Fruit fly (Drosophila melanogaster) whole organism, embryonic: ENCODE results near the gene CG5157.

Source experiments
- Abd-B ChIP-seq: fragments of 200-800 bp; sonication (Bioruptor generic); optimal IDR thresholded peaks from 2 replicates; lab custom pipeline; 2018; ENCODE audit warnings: missing biosample characterization, mild to moderate bottlenecking, missing genetic modification characterization, moderate library complexity
- Bgb ChIP-seq: fragments of 200-800 bp; sonication (Bioruptor generic); IDR thresholded peaks from 2 replicates; pipeline ENCODE4 v1.3.6; 2022; ENCODE audit warnings: missing biosample characterization, missing genetic modification characterization; ENCODE audit not compliant: partially characterized antibody
- Bteb2 ChIP-seq: fragments of 200-800 bp; sonication (Bioruptor generic); optimal IDR thresholded peaks from 2 replicates; lab custom pipeline; 2016; ENCODE audit warnings: missing biosample characterization, missing genetic modification characterization
- CG14441 ChIP-seq: fragments of 200-800 bp; sonication (Bioruptor generic); IDR thresholded peaks from 2 replicates; pipeline ENCODE4 v1.3.6; 2022; ENCODE audit warnings: missing biosample characterization, missing genetic modification characterization
- CG16815 ChIP-seq: fragments of 200-800 bp; sonication (Bioruptor generic); optimal IDR thresholded peaks from 3 replicates; lab custom pipeline; 2017; ENCODE audit warnings: missing biosample characterization, mild to moderate bottlenecking, missing genetic modification characterization
- CG17568 ChIP-seq: fragments of 200-800 bp; sonication (Bioruptor generic); optimal IDR thresholded peaks from 2 replicates; lab custom pipeline; 2018; ENCODE audit warnings: missing biosample characterization, mild to moderate bottlenecking, missing genetic modification characterization, moderate library complexity
- CG2875 ChIP-seq: fragments of 200-800 bp; sonication (Bioruptor generic); optimal IDR thresholded peaks from 2 replicates; lab custom pipeline; 2017; ENCODE audit warnings: missing biosample characterization, mild to moderate bottlenecking, missing genetic modification characterization, missing genetic modification reagents
- CG31441 ChIP-seq: fragments of 200-800 bp; sonication (Bioruptor generic); IDR thresholded peaks from 2 replicates; pipeline ENCODE4 v1.3.6; 2022; ENCODE audit warnings: missing biosample characterization, missing genetic modification characterization
- CG3163 ChIP-seq: fragments of 200-800 bp; sonication (Bioruptor generic); optimal IDR thresholded peaks from 3 replicates; lab custom pipeline; 2016; ENCODE audit warnings: missing biosample characterization, missing genetic modification characterization
- CG42726 ChIP-seq: fragments of 200-800 bp; sonication (Bioruptor generic); IDR thresholded peaks from 2 replicates; pipeline ENCODE4 v1.3.6; 2022; ENCODE audit warnings: missing biosample characterization, missing genetic modification characterization; ENCODE audit not compliant: partially characterized antibody
- CG6175 ChIP-seq: fragments of 200-800 bp; sonication (Bioruptor generic); IDR thresholded peaks from 3 replicates; pipeline ENCODE4 v1.3.6; 2022; ENCODE audit warnings: missing biosample characterization, missing genetic modification characterization
- CG6791 ChIP-seq: fragments of 200-800 bp; sonication (Bioruptor generic); IDR thresholded peaks from 3 replicates; pipeline ENCODE4 v1.3.6; 2022; ENCODE audit warnings: missing biosample characterization, missing genetic modification characterization; ENCODE audit not compliant: partially characterized antibody
- CG6854 ChIP-seq: fragments of 200-800 bp; sonication (Bioruptor generic); optimal IDR thresholded peaks from 3 replicates; lab custom pipeline; 2017; ENCODE audit warnings: missing biosample characterization, mild to moderate bottlenecking, missing genetic modification characterization
- CG7745 ChIP-seq: fragments of 200-800 bp; sonication (Bioruptor generic); optimal IDR thresholded peaks from 2 replicates; lab custom pipeline; 2018; ENCODE audit warnings: missing biosample characterization, mild to moderate bottlenecking, missing genetic modification characterization, moderate library complexity
- CG7786 ChIP-seq: fragments of 200-800 bp; sonication (Bioruptor generic); optimal IDR thresholded peaks from 2 replicates; lab custom pipeline; 2016; ENCODE audit warnings: missing biosample characterization, missing genetic modification characterization
- CG7839 ChIP-seq: fragments of 200-800 bp; sonication (Bioruptor generic); optimal IDR thresholded peaks from 3 replicates; lab custom pipeline; 2018; ENCODE audit warnings: missing biosample characterization, mild to moderate bottlenecking, missing genetic modification characterization, moderate library complexity
- CTCF ChIP-seq: fragments of 200-800 bp; sonication (Bioruptor generic); optimal IDR thresholded peaks from 2 replicates; lab custom pipeline; 2017; ENCODE audit warnings: missing biosample characterization, mild to moderate bottlenecking, missing genetic modification characterization, moderate library complexity
- Camta ChIP-seq: fragments of 200-800 bp; sonication (Bioruptor generic); optimal IDR thresholded peaks from 2 replicates; lab custom pipeline; 2016; ENCODE audit warnings: missing biosample characterization, missing genetic modification characterization
- Dll ChIP-seq: fragments of 200-800 bp; sonication (Bioruptor generic); IDR thresholded peaks from 4 replicates; pipeline ENCODE4 v1.3.6; 2022; ENCODE audit warnings: missing biosample characterization, missing genetic modification characterization; ENCODE audit not compliant: partially characterized antibody
- HLHmδ ChIP-seq: fragments of 200-800 bp; sonication (Bioruptor generic); optimal IDR thresholded peaks from 2 replicates; lab custom pipeline; 2018; ENCODE audit warnings: missing biosample characterization, mild to moderate bottlenecking, missing genetic modification characterization, moderate library complexity
- Hmx ChIP-seq: fragments of 200-800 bp; sonication (Bioruptor generic); optimal IDR thresholded peaks from 2 replicates; lab custom pipeline; 2016; ENCODE audit warnings: missing biosample characterization, missing genetic modification characterization
- Hr39 ChIP-seq: fragments of >200 bp; optimal IDR thresholded peaks from 2 replicates; lab custom pipeline; 2017
- Hr51 ChIP-seq, 2 experiments: fragments of 200-800 bp; sonication (Bioruptor generic); optimal IDR thresholded peaks; 2 replicates in 1 of 2; 3 replicates in 1 of 2; lab custom pipeline; 2016 to 2018; ENCODE audit warnings: missing biosample characterization in 2 of 2, missing genetic modification characterization in 2 of 2, mild to moderate bottlenecking in 1 of 2, moderate library complexity in 1 of 2
- MTF-1 ChIP-seq: fragments of 200-800 bp; sonication (Bioruptor generic); optimal IDR thresholded peaks from 2 replicates; lab custom pipeline; 2018; ENCODE audit warnings: missing biosample characterization, mild to moderate bottlenecking, missing genetic modification characterization, borderline replicate concordance
- Oaz ChIP-seq: fragments of 200-800 bp; sonication (Bioruptor generic); IDR thresholded peaks from 2 replicates; pipeline ENCODE4 v1.3.6; 2022; ENCODE audit warnings: missing biosample characterization, missing genetic modification characterization
- Poxn ChIP-seq: fragments of 200-800 bp; sonication (Bioruptor generic); IDR thresholded peaks from 2 replicates; pipeline ENCODE4 v1.3.6; 2022; ENCODE audit warnings: missing biosample characterization, missing genetic modification characterization
- Ptx1 ChIP-seq: fragments of 200-800 bp; sonication (Bioruptor generic); IDR thresholded peaks from 2 replicates; pipeline ENCODE4 v1.3.6; 2022; ENCODE audit warnings: missing biosample characterization, missing genetic modification characterization
- Xbp1 ChIP-seq: fragments of 200-800 bp; sonication (Bioruptor generic); optimal IDR thresholded peaks from 3 replicates; lab custom pipeline; 2016; ENCODE audit warnings: missing biosample characterization, mild to moderate bottlenecking, missing genetic modification characterization
- ap ChIP-seq: fragments of 200-800 bp; sonication (Bioruptor generic); IDR thresholded peaks from 2 replicates; pipeline ENCODE4 v1.3.6; 2022; ENCODE audit warnings: missing biosample characterization, missing genetic modification characterization
- ara ChIP-seq: fragments of 200-800 bp; sonication (Bioruptor generic); IDR thresholded peaks from 2 replicates; pipeline ENCODE4 v1.3.6; 2022; ENCODE audit warnings: missing biosample characterization, missing genetic modification characterization
- bbx ChIP-seq: fragments of 200-800 bp; sonication (Bioruptor generic); IDR thresholded peaks from 2 replicates; pipeline ENCODE4 v1.3.6; 2022; ENCODE audit warnings: missing biosample characterization, missing genetic modification characterization; ENCODE audit not compliant: partially characterized antibody
- bowl ChIP-seq: fragments of 200-800 bp; sonication (Bioruptor generic); IDR thresholded peaks from 2 replicates; pipeline ENCODE4 v1.3.6; 2022; ENCODE audit warnings: missing biosample characterization, missing genetic modification characterization
- dpn ChIP-seq, 2 experiments: fragments of 200-800 bp; sonication (Bioruptor generic); optimal IDR thresholded peaks; 3 replicates each; lab custom pipeline; 2016; ENCODE audit warnings: missing biosample characterization in 2 of 2, missing genetic modification characterization in 2 of 2
- ewg ChIP-seq: fragments of 200-800 bp; sonication (Bioruptor generic); optimal IDR thresholded peaks from 3 replicates; lab custom pipeline; 2017; ENCODE audit warnings: mild to moderate bottlenecking, missing biosample characterization, missing genetic modification reagents, missing genetic modification characterization
- gfzf ChIP-seq: fragments of 200-800 bp; sonication (Bioruptor generic); optimal IDR thresholded peaks from 2 replicates; lab custom pipeline; 2016; ENCODE audit warnings: missing biosample characterization, mild to moderate bottlenecking, missing genetic modification characterization, moderate library complexity
- odd ChIP-seq: fragments of 200-800 bp; sonication (Bioruptor generic); optimal IDR thresholded peaks from 2 replicates; lab custom pipeline; 2017; ENCODE audit warnings: missing biosample characterization, mild to moderate bottlenecking, missing genetic modification characterization
- org-1 ChIP-seq: fragments of 200-800 bp; sonication (Bioruptor generic); optimal IDR thresholded peaks from 2 replicates; lab custom pipeline; 2017; ENCODE audit warnings: missing biosample characterization, missing genetic modification characterization
- phol ChIP-seq: fragments of 200-800 bp; sonication (Bioruptor generic); optimal IDR thresholded peaks from 3 replicates; lab custom pipeline; 2018; ENCODE audit warnings: missing biosample characterization, mild to moderate bottlenecking, missing genetic modification characterization, moderate library complexity
- pita ChIP-seq: fragments of 200-800 bp; sonication (Bioruptor generic); optimal IDR thresholded peaks from 2 replicates; lab custom pipeline; 2017; ENCODE audit warnings: missing biosample characterization, mild to moderate bottlenecking, missing genetic modification characterization
- pum ChIP-seq: fragments of 200-800 bp; sonication (Bioruptor generic); optimal IDR thresholded peaks from 2 replicates; lab custom pipeline; 2016; ENCODE audit warnings: missing biosample characterization, missing genetic modification characterization
- repo ChIP-seq: fragments of 200-800 bp; sonication (Bioruptor generic); optimal IDR thresholded peaks from 2 replicates; lab custom pipeline; 2016; ENCODE audit warnings: missing biosample characterization, missing genetic modification characterization
- scrt ChIP-seq: fragments of 200-800 bp; sonication (Bioruptor generic); optimal IDR thresholded peaks from 2 replicates; lab custom pipeline; 2018; ENCODE audit warnings: missing biosample characterization, mild to moderate bottlenecking, missing genetic modification characterization, moderate library complexity
- sisA ChIP-seq: fragments of 200-800 bp; sonication (Bioruptor generic); IDR thresholded peaks from 2 replicates; pipeline ENCODE4 v1.3.6; 2022; ENCODE audit warnings: missing biosample characterization, missing genetic modification characterization
- tap ChIP-seq: fragments of 200-800 bp; optimal IDR thresholded peaks from 3 replicates; lab custom pipeline; 2019; ENCODE audit warnings: missing biosample characterization, mild to moderate bottlenecking, missing genetic modification characterization, moderate library complexity
- tll ChIP-seq, 2 experiments: fragments of 200-800 bp in 1 of 2; fragments of >200 bp in 1 of 2; sonication (Bioruptor generic) in 1 of 2; optimal IDR thresholded peaks; 2 replicates each; lab custom pipeline; 2017 to 2019; ENCODE audit warnings: missing biosample characterization in 2 of 2, missing genetic modification characterization in 2 of 2, mild to moderate bottlenecking in 1 of 2, moderate library complexity in 1 of 2
- vfl ChIP-seq: fragments of 200-800 bp; sonication (Bioruptor generic); optimal IDR thresholded peaks from 2 replicates; lab custom pipeline; 2016; ENCODE audit warnings: missing biosample characterization, missing genetic modification characterization
- vnd ChIP-seq: fragments of 200-800 bp; sonication (Bioruptor generic); IDR thresholded peaks from 3 replicates; pipeline ENCODE4 v1.3.6; 2022; ENCODE audit warnings: missing biosample characterization, missing genetic modification characterization; ENCODE audit not compliant: partially characterized antibody
- wor ChIP-seq: fragments of 200-800 bp; sonication (Bioruptor generic); IDR thresholded peaks from 2 replicates; pipeline ENCODE4 v1.3.6; 2022; ENCODE audit warnings: missing biosample characterization, missing genetic modification characterization
- yki ChIP-seq: fragments of >200 bp; optimal IDR thresholded peaks from 3 replicates; lab custom pipeline; 2018

Gene CG5157

DNA sequence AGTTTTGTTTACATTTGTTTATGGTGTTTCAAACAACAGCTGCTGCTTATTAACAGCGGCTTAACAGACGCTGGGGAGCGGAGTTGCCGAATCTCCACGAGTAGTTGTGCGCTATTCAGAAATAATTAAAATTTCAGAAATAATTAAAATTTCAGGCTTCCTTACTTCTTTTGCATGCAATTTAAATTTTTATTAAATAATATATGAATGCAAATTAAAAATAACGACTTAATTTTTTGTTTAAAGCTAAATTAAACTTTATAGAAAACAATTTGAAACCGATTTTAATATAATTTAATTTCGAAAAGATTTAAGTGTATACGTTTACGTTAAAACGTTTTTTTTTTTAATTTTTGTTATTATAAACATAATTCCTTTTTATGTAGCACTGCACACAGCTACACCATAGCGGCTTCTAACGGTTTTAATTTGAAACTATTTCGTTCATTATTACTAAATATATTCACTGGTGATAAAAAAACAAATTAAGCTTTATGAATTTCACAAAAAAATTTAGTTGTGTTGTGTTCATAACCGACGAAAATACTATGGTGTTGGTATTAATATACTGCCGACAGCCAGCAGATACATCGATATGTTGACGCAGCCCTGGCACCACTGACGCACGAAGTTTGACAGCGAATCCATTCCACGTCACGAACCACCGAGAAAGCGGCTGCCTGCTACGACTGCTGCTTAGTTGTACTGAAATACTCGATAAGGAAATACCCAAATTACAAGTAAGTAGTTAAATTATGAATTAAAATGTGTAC lies 8.5 kb downstream of the CG5157 start, which contains the start of gene SsRbeta (continued):
- TF ChIP-seq sisA (GFP tag; lab: Robert Waterston, UW) (no peak; the same call in 1 of the 2 replicates), scrt (GFP tag; lab: Kevin White, UChicago) (no peak), dpn (GFP tag; optimal IDR thresholded peaks at IDR 0.05; lab: Kevin White, UChicago) (no peak), pita (GFP tag; lab: Kevin White, UChicago) (peak; percentile 34), CG16815 (GFP tag; lab: Kevin White, UChicago) (no peak), org-1 (GFP tag; lab: Kevin White, UChicago) (peak; percentile 1), Hr51 (GFP tag; optimal IDR thresholded peaks at IDR 0.05; lab: Kevin White, UChicago) (peak; percentile 3 to 57), vfl (GFP tag; lab: Kevin White, UChicago) (no peak), tap (tag; lab: Kevin White, UChicago) (no peak), CG7786 (GFP tag; lab: Kevin White, UChicago) (no peak), CTCF (GFP tag; lab: Kevin White, UChicago) (peak; percentile 3), gfzf (peak; percentile 51), HLHmδ (GFP tag; lab: Kevin White, UChicago) (peak; percentile 88), Ptx1 (GFP tag; lab: Robert Waterston, UW) (peak; percentile 4; the same call in 1 of the 2 replicates), Bteb2 (no peak), Hmx (GFP tag; lab: Kevin White, UChicago) (no peak), CG6175 (no peak), CG31441 (GFP tag; lab: Robert Waterston, UW) (peak; percentile 65), CG14441 (GFP tag; lab: Robert Waterston, UW) (peak; percentile 43), CG42726 (GFP tag; lab: Robert Waterston, UW) (peak; percentile 78; the same call in 1 of the 2 replicates), CG2875 (GFP tag; lab: Kevin White, UChicago) (peak; percentile 4), ap (GFP tag; lab: Robert Waterston, UW) (peak; percentile 70), repo (no peak), CG17568 (no peak), Bgb (GFP tag; lab: Robert Waterston, UW) (peak; percentile 84), yki (lab: Kevin White, UChicago) (no peak), Camta (GFP tag; lab: Kevin White, UChicago) (no peak), phol (tag; lab: Kevin White, UChicago) (peak; percentile 35), pum (GFP tag; lab: Kevin White, UChicago) (no peak), vnd (GFP tag; lab: Robert Waterston, UW) (0 out of 3 replicates have a peak, but pooled peaks have one; percentile 39), Hr39 (lab: Kevin White, UChicago) (no peak), CG3163 (GFP tag; lab: Kevin White, UChicago) (no peak), CG7745 (tag; lab: Kevin White, UChicago) (no peak), Xbp1 (GFP tag; lab: Kevin White, UChicago) (peak; percentile 48), bowl (GFP tag; lab: Robert Waterston, UW) (no peak), ara (GFP tag; lab: Robert Waterston, UW) (peak; percentile 20; the same call in 1 of the 2 replicates), wor (GFP tag; lab: Robert Waterston, UW) (no peak), bbx (peak; percentile 83), Oaz (GFP tag; lab: Robert Waterston, UW) (no peak), odd (GFP tag; lab: Kevin White, UChicago) (no peak), CG6791 (GFP tag; lab: Robert Waterston, UW) (peak; percentile 82), Poxn (GFP tag; lab: Robert Waterston, UW) (no peak), MTF-1 (GFP tag; lab: Kevin White, UChicago) (no peak), Abd-B (GFP tag; lab: Kevin White, UChicago) (peak; percentile 3), tll (GFP tag; optimal IDR thresholded peaks at IDR 0.05; lab: Kevin White, UChicago) (no peak), ewg (GFP tag; lab: Kevin White, UChicago) (peak; percentile 36), CG7839 (peak; percentile 9), CG6854 (GFP tag; lab: Kevin White, UChicago) (no peak), Dll (GFP tag; lab: Robert Waterston, UW) (peak; percentile 67)
